Fruit fly (Drosophila melanogaster): Measurements from ENCODE around the gene CG14868.

The CG14868 gene

dm6 chr3R:15356645-15357431 lies 12.9 kb downstream of the CG14868 start, which contains the start of the genes Atg4b and Hibch:
TSS of gene Atg4b (minus strand) at chr3R:15356924.
TSS of gene Hibch (plus strand) at chr3R:15357229.
- TF ChIP-seq pan (optimal IDR thresholded peaks at IDR 0.05) = no peak
- no peak for TF ChIP-seq Dll (optimal IDR thresholded peaks at IDR 0.05)
- TF ChIP-seq psq (optimal IDR thresholded peaks at IDR 0.05) = no peak
- TF ChIP-seq usp (GFP tag; optimal IDR thresholded peaks at IDR 0.05) = no peak
- no peak for TF ChIP-seq EcR (GFP tag; optimal IDR thresholded peaks at IDR 0.05)
- TF ChIP-seq CG8478 (optimal IDR thresholded peaks at IDR 0.05) = peak; percentile 60

dm6 chr3R:15356152-15356551 lies 13.6 kb downstream of the CG14868 start:
- TF ChIP-seq Dll (optimal IDR thresholded peaks at IDR 0.05) (no peak), EcR (GFP tag; optimal IDR thresholded peaks at IDR 0.05) (no peak), psq (optimal IDR thresholded peaks at IDR 0.05) (no peak), usp (GFP tag; optimal IDR thresholded peaks at IDR 0.05) (no peak), pan (optimal IDR thresholded peaks at IDR 0.05) (no peak), CG8478 (optimal IDR thresholded peaks at IDR 0.05) (no peak)

dm6 chr3R:15354019-15354418 lies 15.7 kb downstream of the CG14868 start:
- TF ChIP-seq usp (GFP tag; optimal IDR thresholded peaks at IDR 0.05) = no peak
- no peak for TF ChIP-seq Dll (optimal IDR thresholded peaks at IDR 0.05)

dm6 chr3R:15350993-15351426 lies 18.7 kb downstream of the CG14868 start, which contains the start of the genes Trs33 and Tmtc4:
TSS of gene Trs33 (minus strand) at chr3R:15350995.
TSS of gene Tmtc4 (plus strand) at chr3R:15351225.
- no peak for TF ChIP-seq EcR (GFP tag; optimal IDR thresholded peaks at IDR 0.05)

dm6 chr3R:15347822-15348221 lies 21.9 kb downstream of the CG14868 start, which contains the start of the genes CG42726 and CG42727:
TSS of gene CG42726 (plus strand) at chr3R:15348048.
TSS of gene CG42727 (plus strand) at chr3R:15348048.
- TF ChIP-seq pan (optimal IDR thresholded peaks at IDR 0.05) (no peak), Dll (optimal IDR thresholded peaks at IDR 0.05) (no peak), CG8478 (optimal IDR thresholded peaks at IDR 0.05) (no peak), EcR (GFP tag; optimal IDR thresholded peaks at IDR 0.05) (no peak), psq (optimal IDR thresholded peaks at IDR 0.05) (no peak), usp (GFP tag; optimal IDR thresholded peaks at IDR 0.05) (no peak)

- TF ChIP-seq pan (optimal IDR thresholded peaks at IDR 0.05) = no peak
- TF ChIP-seq usp (GFP tag; optimal IDR thresholded peaks at IDR 0.05) = no peak
- TF ChIP-seq Dll (optimal IDR thresholded peaks at IDR 0.05) = no peak
- TF ChIP-seq psq (optimal IDR thresholded peaks at IDR 0.05) = no peak
- TF ChIP-seq EcR (GFP tag; optimal IDR thresholded peaks at IDR 0.05) = no peak
- TF ChIP-seq CG8478 (optimal IDR thresholded peaks at IDR 0.05) = no peak
Observed at dm6 chr3R:15346018-15346383, 23.7 kb downstream of the CG14868 start, which contains the start of the genes Surf4 and CG31301. TSS of gene Surf4 (minus strand) at chr3R:15346176. TSS of gene CG31301 (plus strand) at chr3R:15346205.

- TF ChIP-seq usp (GFP tag; optimal IDR thresholded peaks at IDR 0.05) (no peak), psq (optimal IDR thresholded peaks at IDR 0.05) (no peak), EcR (GFP tag; optimal IDR thresholded peaks at IDR 0.05) (no peak), CG8478 (optimal IDR thresholded peaks at IDR 0.05) (no peak), Dll (optimal IDR thresholded peaks at IDR 0.05) (no peak), pan (optimal IDR thresholded peaks at IDR 0.05) (no peak)
Observed at dm6 chr3R:15345198-15346017, 24.3 kb downstream of the CG14868 start.

dm6 chr3R:15342926-15343685 lies 26.6 kb downstream of the CG14868 start, which contains the start of gene Nagk:
TSS of gene Nagk (minus strand) at chr3R:15343256.
- TF ChIP-seq usp (GFP tag; optimal IDR thresholded peaks at IDR 0.05) (no peak), CG8478 (optimal IDR thresholded peaks at IDR 0.05) (no peak), pan (optimal IDR thresholded peaks at IDR 0.05) (peak; percentile 96), Dll (optimal IDR thresholded peaks at IDR 0.05) (no peak)

dm6 chr3R:15342432-15342925 lies 27.3 kb downstream of the CG14868 start:
- TF ChIP-seq usp (GFP tag; optimal IDR thresholded peaks at IDR 0.05) = no peak
- TF ChIP-seq EcR (GFP tag; optimal IDR thresholded peaks at IDR 0.05) = no peak
- TF ChIP-seq CG8478 (optimal IDR thresholded peaks at IDR 0.05) = no peak
- no peak for TF ChIP-seq psq (optimal IDR thresholded peaks at IDR 0.05)
- no peak for TF ChIP-seq pan (optimal IDR thresholded peaks at IDR 0.05)
- TF ChIP-seq Dll (optimal IDR thresholded peaks at IDR 0.05) = no peak

- no peak for TF ChIP-seq pan (optimal IDR thresholded peaks at IDR 0.05)
Observed at dm6 chr3R:15340052-15340732, 29.6 kb downstream of the CG14868 start, which contains the start of gene SerRS-m. TSS of gene SerRS-m (plus strand) at chr3R:15340667.

- no peak for TF ChIP-seq Dll (optimal IDR thresholded peaks at IDR 0.05)
- TF ChIP-seq CG8478 (optimal IDR thresholded peaks at IDR 0.05) = no peak
- no peak for TF ChIP-seq pan (optimal IDR thresholded peaks at IDR 0.05)
- TF ChIP-seq psq (optimal IDR thresholded peaks at IDR 0.05) = no peak
- no peak for TF ChIP-seq usp (GFP tag; optimal IDR thresholded peaks at IDR 0.05)
- no peak for TF ChIP-seq EcR (GFP tag; optimal IDR thresholded peaks at IDR 0.05)
Observed at dm6 chr3R:15339111-15339510, 30.6 kb downstream of the CG14868 start.

Data from whole organism.